Fruit fly (Drosophila melanogaster) S2 (cell line): ENCODE measurements around the gene Vha36-3.
"Not testable (repeated sequence)": the region's sequence is repeated elsewhere in the genome, so short reads cannot be mapped to it uniquely, and the experiment has no call there.

Source experiments
- CG8478 ChIP-seq: fragments of >200 bp; optimal IDR thresholded peaks from 2 replicates; lab custom pipeline; 2018
- CTCF ChIP-seq, 2 experiments: fragments of >200 bp; optimal IDR thresholded peaks; 2 replicates each; lab custom pipeline; 2018

Vha36-3 gene

dm6 chrX:2580319-2581008 is at the start of gene Vha36-3, which contains the start of gene AANATL7:
Gene Vha36-3, minus strand, starts transcription at chrX:2580560.
Gene AANATL7, plus strand, starts transcription at chrX:2580958.
- no peak for TF ChIP-seq CG8478 (lab: Kevin White, UChicago)
- TF ChIP-seq CTCF (optimal IDR thresholded peaks at IDR 0.05; lab: Kevin White, UChicago): no peak

dm6 chrX:2625009-2625408 is 44.6 kb upstream of the Vha36-3 start:
- TF ChIP-seq CTCF (optimal IDR thresholded peaks at IDR 0.05; lab: Kevin White, UChicago) (no peak), CG8478 (lab: Kevin White, UChicago) (no peak)

dm6 chrX:2624525-2625006 is 44.2 kb upstream of the Vha36-3 start, which contains the start of the genes brv3 and Pi4KIIIalpha:
Gene brv3, minus strand, starts transcription at chrX:2624575.
Gene Pi4KIIIalpha, plus strand, starts transcription at chrX:2624804.
- peak in 1 of 2 experiments; percentile 18 for TF ChIP-seq CTCF (optimal IDR thresholded peaks at IDR 0.05; lab: Kevin White, UChicago)
- TF ChIP-seq CG8478 (lab: Kevin White, UChicago): no peak

- TF ChIP-seq CTCF (optimal IDR thresholded peaks at IDR 0.05; lab: Kevin White, UChicago) (no peak), CG8478 (lab: Kevin White, UChicago) (no peak)
These were observed 39.3 kb upstream of the Vha36-3 start, which contains the start of the genes Tsp3A and Seipin for dm6 chrX:2619651-2620050. Gene Tsp3A, minus strand, starts transcription at chrX:2619738. Gene Seipin, plus strand, starts transcription at chrX:2619799.

- no peak for TF ChIP-seq CG8478 (lab: Kevin White, UChicago)
- TF ChIP-seq CTCF (optimal IDR thresholded peaks at IDR 0.05; lab: Kevin White, UChicago): no peak
These were observed 37.1 kb upstream of the Vha36-3 start for dm6 chrX:2617417-2617816.

dm6 chrX:2610236-2610635 is 29.9 kb upstream of the Vha36-3 start, which contains the start of gene eIF3g1:
Gene eIF3g1, minus strand, starts transcription at chrX:2610336.
- not testable (repeated sequence) for TF ChIP-seq CTCF (optimal IDR thresholded peaks at IDR 0.05; lab: Kevin White, UChicago); CG8478 (lab: Kevin White, UChicago)

dm6 chrX:2608470-2609157 is 28.3 kb upstream of the Vha36-3 start, which contains the start of gene Smyd3:
Gene Smyd3, minus strand, starts transcription at chrX:2608876.
- TF ChIP-seq CTCF (optimal IDR thresholded peaks at IDR 0.05; lab: Kevin White, UChicago) (no peak), CG8478 (lab: Kevin White, UChicago) (no peak)

dm6 chrX:2603851-2604505 is 23.6 kb upstream of the Vha36-3 start, which contains the start of the genes Klp3A and Zw10:
Gene Klp3A, minus strand, starts transcription at chrX:2604052.
Gene Zw10, plus strand, starts transcription at chrX:2604197.
- TF ChIP-seq CTCF (optimal IDR thresholded peaks at IDR 0.05; lab: Kevin White, UChicago) (no peak), CG8478 (lab: Kevin White, UChicago) (no peak)

dm6 chrX:2593753-2594096 is 13.4 kb upstream of the Vha36-3 start:
- TF ChIP-seq CG8478 (lab: Kevin White, UChicago) (no peak), CTCF (optimal IDR thresholded peaks at IDR 0.05; lab: Kevin White, UChicago) (no peak)

dm6 chrX:2593094-2593752 is 12.9 kb upstream of the Vha36-3 start:
- TF ChIP-seq CG8478 (lab: Kevin White, UChicago): no peak
- no peak for TF ChIP-seq CTCF (optimal IDR thresholded peaks at IDR 0.05; lab: Kevin White, UChicago)

- no peak for TF ChIP-seq CTCF (optimal IDR thresholded peaks at IDR 0.05; lab: Kevin White, UChicago)
- TF ChIP-seq CG8478 (lab: Kevin White, UChicago): no peak
These were observed 11.9 kb upstream of the Vha36-3 start for dm6 chrX:2592243-2592642.

dm6 chrX:2591315-2591999 is 11.1 kb upstream of the Vha36-3 start:
- TF ChIP-seq CTCF (optimal IDR thresholded peaks at IDR 0.05; lab: Kevin White, UChicago) (no peak), CG8478 (lab: Kevin White, UChicago) (no peak)

- TF ChIP-seq CTCF (optimal IDR thresholded peaks at IDR 0.05; lab: Kevin White, UChicago) (no peak), CG8478 (lab: Kevin White, UChicago) (no peak)
These were observed 10.2 kb upstream of the Vha36-3 start for dm6 chrX:2590607-2591006.
